Fruit fly (Drosophila melanogaster): Measurements from ENCODE around the gene Gyc89Db.
A peak's percentile ranks its signal among the peaks of the same experiment; 100 is the strongest.

The Gyc89Db gene

DNA sequence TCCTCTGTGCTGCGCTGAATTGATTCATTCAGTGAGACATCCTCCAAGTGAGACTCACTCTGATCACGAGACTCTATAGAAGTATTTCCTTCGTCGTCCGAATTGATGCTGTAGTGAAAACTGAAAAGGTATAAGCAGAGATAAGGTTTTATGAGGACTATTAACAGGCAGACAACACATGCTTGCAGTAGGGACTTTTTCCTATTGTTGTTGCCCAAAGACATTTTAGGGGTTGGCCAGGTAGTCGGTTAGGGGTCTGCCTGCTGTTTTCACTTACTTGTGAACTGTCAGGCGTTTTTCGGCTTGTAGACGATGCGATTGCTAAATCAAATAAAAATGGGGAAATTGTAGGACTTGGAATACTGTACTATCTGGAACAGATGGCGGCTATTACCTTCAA is 8.4 kb upstream of the Gyc89Db start:
- TF ChIP-seq CG6254 (GFP tag; optimal IDR thresholded peaks at IDR 0.05) (no peak), sug (tag; optimal IDR thresholded peaks at IDR 0.05) (no peak), cad (GFP tag; optimal IDR thresholded peaks at IDR 0.05) (peak; percentile 81), twi (tag; optimal IDR thresholded peaks at IDR 0.05) (peak; percentile 81), zen (tag; optimal IDR thresholded peaks at IDR 0.05) (no peak), gsb-n (tag; optimal IDR thresholded peaks at IDR 0.05) (no peak), Deaf1 (tag; optimal IDR thresholded peaks at IDR 0.05) (no peak), sna (GFP tag; IDR thresholded peaks at IDR 0.05; ENCODE audit: partially characterized antibody) (no peak), CG10431 (GFP tag; optimal IDR thresholded peaks at IDR 0.05) (no peak), Sin3A (optimal IDR thresholded peaks at IDR 0.05) (no peak), CG34422 (GFP tag; IDR thresholded peaks at IDR 0.05) (no peak), Asciz (GFP tag; optimal IDR thresholded peaks at IDR 0.05) (no peak), CG43689 (GFP tag; IDR thresholded peaks at IDR 0.05) (no peak), Adf1 (GFP tag; IDR thresholded peaks at IDR 0.05) (no peak), Dbx (GFP tag; IDR thresholded peaks at IDR 0.05) (no peak), CG7839 (tag; optimal IDR thresholded peaks at IDR 0.05) (no peak), ab (GFP tag; optimal IDR thresholded peaks at IDR 0.05) (no peak), disco-r (GFP tag; optimal IDR thresholded peaks at IDR 0.05) (no peak), ewg (GFP tag; optimal IDR thresholded peaks at IDR 0.05) (no peak), CG32772 (GFP tag; IDR thresholded peaks at IDR 0.05) (no peak), ken (GFP tag; IDR thresholded peaks at IDR 0.05) (no peak), Elba2 (GFP tag; optimal IDR thresholded peaks at IDR 0.05) (peak; percentile 58), tll (GFP tag; optimal IDR thresholded peaks at IDR 0.05) (peak in 1 of 2 experiments; percentile 29), CG8089 (GFP tag; optimal IDR thresholded peaks at IDR 0.05) (no peak), CG13287 (GFP tag; IDR thresholded peaks at IDR 0.05; ENCODE audit: partially characterized antibody) (no peak), dimm (GFP tag; IDR thresholded peaks at IDR 0.05) (no peak), rib (GFP tag; IDR thresholded peaks at IDR 0.05) (no peak), pum (GFP tag; optimal IDR thresholded peaks at IDR 0.05) (no peak), yki (optimal IDR thresholded peaks at IDR 0.05) (no peak), Gsc (GFP tag; IDR thresholded peaks at IDR 0.05) (no peak), CG12299 (tag; optimal IDR thresholded peaks at IDR 0.05) (no peak), CG4360 (GFP tag; IDR thresholded peaks at IDR 0.05) (peak; percentile 69), CG6854 (GFP tag; optimal IDR thresholded peaks at IDR 0.05) (no peak), CG15514 (GFP tag; optimal IDR thresholded peaks at IDR 0.05) (no peak), pho (GFP tag; optimal IDR thresholded peaks at IDR 0.05) (no peak)

DNA sequence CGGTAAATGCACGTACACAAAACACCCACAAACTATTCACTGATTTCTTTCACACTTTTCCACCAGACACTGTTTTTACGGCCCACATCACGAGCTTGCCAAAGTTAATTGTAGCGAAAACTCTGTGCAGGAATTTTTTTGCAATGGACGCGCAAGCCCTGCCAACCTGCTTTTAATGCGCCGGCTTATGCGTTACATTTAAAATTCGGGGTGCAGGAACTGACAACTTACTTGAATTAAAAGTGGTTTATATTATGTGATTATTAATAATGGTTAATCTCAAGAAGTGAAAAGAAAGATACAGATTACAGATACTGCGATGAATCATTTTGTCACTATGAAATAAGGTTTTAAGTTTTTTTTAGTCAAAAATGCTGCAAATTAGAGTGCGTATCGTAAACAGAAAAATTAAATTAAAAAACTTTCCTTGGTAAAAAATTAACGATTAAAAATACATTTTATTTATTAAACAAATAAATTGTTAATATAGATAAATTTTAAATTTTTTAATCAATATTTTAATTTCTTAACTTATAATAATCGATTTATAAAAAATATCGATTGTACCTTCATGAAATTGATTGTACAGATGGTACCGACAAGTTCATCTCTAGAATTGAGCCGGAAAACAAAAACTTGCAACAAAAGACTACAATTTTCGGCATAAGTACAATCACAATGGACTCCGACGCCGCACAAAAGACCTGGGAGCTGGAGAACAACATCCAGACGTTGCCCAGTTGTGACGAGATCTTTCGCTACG is 7.2 kb upstream of the Gyc89Db start, which contains the start of the genes CG42232 and CSN5:
TSS of gene CG42232 (minus strand) at position 163 of the 763 bp plus-strand sequence.
TSS of gene CSN5 (plus strand) at position 599 of the 763 bp plus-strand sequence.
- no peak for TF ChIP-seq odd (GFP tag; optimal IDR thresholded peaks at IDR 0.05)
- TF ChIP-seq stc (GFP tag; IDR thresholded peaks at IDR 0.05): 0 out of 2 replicates have a peak, but pooled peaks have one; percentile 33
- TF ChIP-seq CG10959 (GFP tag; IDR thresholded peaks at IDR 0.05): no peak
- TF ChIP-seq Dad (GFP tag; optimal IDR thresholded peaks at IDR 0.05): peak; percentile 1
- TF ChIP-seq luna (GFP tag; optimal IDR thresholded peaks at IDR 0.05): no peak
- TF ChIP-seq CG2199 (GFP tag; IDR thresholded peaks at IDR 0.05): no peak
- TF ChIP-seq NfI (GFP tag; optimal IDR thresholded peaks at IDR 0.05): no peak
- TF ChIP-seq HHEX (GFP tag; optimal IDR thresholded peaks at IDR 0.05): peak; percentile 33
- TF ChIP-seq tna (GFP tag; IDR thresholded peaks at IDR 0.05; ENCODE audit: partially characterized antibody): no peak
- no peak for TF ChIP-seq CG11093 (GFP tag; IDR thresholded peaks at IDR 0.05)
- TF ChIP-seq Dip3 (GFP tag; optimal IDR thresholded peaks at IDR 0.05): no peak
- peak; percentile 49 for TF ChIP-seq CG17385 (GFP tag; optimal IDR thresholded peaks at IDR 0.05)
- no peak for TF ChIP-seq sd (tag; optimal IDR thresholded peaks at IDR 0.05)
- TF ChIP-seq lmd (GFP tag; IDR thresholded peaks at IDR 0.05): peak; percentile 25; the same call in 1 of the 2 replicates
- peak; percentile 60 for TF ChIP-seq Dref (GFP tag; IDR thresholded peaks at IDR 0.05)
- TF ChIP-seq nom (GFP tag; optimal IDR thresholded peaks at IDR 0.05): no peak
- TF ChIP-seq CG1233 (GFP tag; optimal IDR thresholded peaks at IDR 0.05): no peak
- TF ChIP-seq nerfin-1 (tag; optimal IDR thresholded peaks at IDR 0.05): peak; percentile 99

All from whole organism, embryonic.